Fruit fly (Drosophila melanogaster) whole organism, prepupa: ENCODE measurements around the gene CG31176.

Experiments
- CG10631 ChIP-seq: fragments of 200-800 bp; sonication (Bioruptor generic); optimal IDR thresholded peaks from 2 replicates; lab custom pipeline; 2016; ENCODE audit warnings: missing biosample characterization, missing genetic modification characterization
- CG10669 ChIP-seq: fragments of 200-800 bp; sonication (Bioruptor generic); optimal IDR thresholded peaks from 3 replicates; lab custom pipeline; 2018; ENCODE audit warnings: missing biosample characterization, mild to moderate bottlenecking, missing genetic modification characterization, moderate library complexity
- CG3919 ChIP-seq: fragments of 200-800 bp; sonication (Bioruptor generic); optimal IDR thresholded peaks from 3 replicates; lab custom pipeline; 2016; ENCODE audit warnings: missing biosample characterization, missing genetic modification characterization
- CG6808 ChIP-seq: fragments of 200-800 bp; sonication (Bioruptor generic); optimal IDR thresholded peaks from 3 replicates; lab custom pipeline; 2017; ENCODE audit warnings: missing biosample characterization, missing genetic modification characterization, mild to moderate bottlenecking, moderate library complexity, missing genetic modification reagents
- CG6854 ChIP-seq: fragments of 200-800 bp; sonication (Bioruptor generic); optimal IDR thresholded peaks from 2 replicates; lab custom pipeline; 2017; ENCODE audit warnings: missing biosample characterization, mild to moderate bottlenecking, missing genetic modification characterization
- Eip78C ChIP-seq: fragments of 200-800 bp; sonication (Bioruptor generic); peaks from one replicate; lab custom pipeline; 2016; ENCODE audit warnings: missing biosample characterization, missing genetic modification characterization
- Eip93F ChIP-seq: fragments of 200-800 bp; sonication (Bioruptor generic); optimal IDR thresholded peaks from 2 replicates; lab custom pipeline; 2016; ENCODE audit warnings: missing biosample characterization, mild to moderate bottlenecking, missing genetic modification characterization
- Lpt ChIP-seq: fragments of 200-800 bp; sonication (Bioruptor generic); optimal IDR thresholded peaks from 3 replicates; lab custom pipeline; 2016; ENCODE audit warnings: missing biosample characterization, missing genetic modification characterization
- fd59A ChIP-seq: fragments of 200-800 bp; sonication (Bioruptor generic); optimal IDR thresholded peaks from 2 replicates; lab custom pipeline; 2017; ENCODE audit warnings: missing biosample characterization, mild to moderate bottlenecking, missing genetic modification characterization, missing genetic modification reagents

DNA sequence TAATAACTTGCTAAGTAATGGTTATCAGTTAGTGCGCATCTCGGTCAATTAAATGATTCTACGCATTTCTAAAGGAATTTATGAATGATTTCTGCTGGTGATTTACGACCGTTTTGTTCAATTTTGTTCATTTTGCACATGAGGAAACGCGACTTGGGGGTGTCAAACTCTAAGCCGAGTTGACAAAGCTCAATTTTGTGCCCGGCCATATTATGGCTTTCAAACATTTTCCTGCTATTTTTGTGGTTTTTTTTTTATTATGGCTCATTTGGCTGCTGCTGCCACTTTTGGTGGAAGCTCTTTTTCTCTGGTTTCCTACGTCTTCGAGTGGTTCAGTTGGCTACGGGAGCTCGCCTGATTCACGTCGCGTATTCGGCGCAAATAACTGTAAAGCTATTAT, 55.4 kb downstream of the CG31176 start, which contains the start of gene Jhbp16:
- TF ChIP-seq fd59A (GFP tag; lab: Kevin White, UChicago) (no peak), CG10631 (GFP tag; lab: Kevin White, UChicago) (no peak), Eip78C (no peak), CG3919 (GFP tag; lab: Kevin White, UChicago) (no peak), Eip93F (GFP tag; lab: Kevin White, UChicago) (no peak), Lpt (GFP tag; lab: Kevin White, UChicago) (no peak), CG6808 (GFP tag; lab: Kevin White, UChicago) (no peak), CG10669 (GFP tag; lab: Kevin White, UChicago) (no peak), CG6854 (GFP tag; lab: Kevin White, UChicago) (no peak)
